Fruit fly (Drosophila melanogaster): ENCODE results near the gene natalisin.

Gene natalisin

DNA sequence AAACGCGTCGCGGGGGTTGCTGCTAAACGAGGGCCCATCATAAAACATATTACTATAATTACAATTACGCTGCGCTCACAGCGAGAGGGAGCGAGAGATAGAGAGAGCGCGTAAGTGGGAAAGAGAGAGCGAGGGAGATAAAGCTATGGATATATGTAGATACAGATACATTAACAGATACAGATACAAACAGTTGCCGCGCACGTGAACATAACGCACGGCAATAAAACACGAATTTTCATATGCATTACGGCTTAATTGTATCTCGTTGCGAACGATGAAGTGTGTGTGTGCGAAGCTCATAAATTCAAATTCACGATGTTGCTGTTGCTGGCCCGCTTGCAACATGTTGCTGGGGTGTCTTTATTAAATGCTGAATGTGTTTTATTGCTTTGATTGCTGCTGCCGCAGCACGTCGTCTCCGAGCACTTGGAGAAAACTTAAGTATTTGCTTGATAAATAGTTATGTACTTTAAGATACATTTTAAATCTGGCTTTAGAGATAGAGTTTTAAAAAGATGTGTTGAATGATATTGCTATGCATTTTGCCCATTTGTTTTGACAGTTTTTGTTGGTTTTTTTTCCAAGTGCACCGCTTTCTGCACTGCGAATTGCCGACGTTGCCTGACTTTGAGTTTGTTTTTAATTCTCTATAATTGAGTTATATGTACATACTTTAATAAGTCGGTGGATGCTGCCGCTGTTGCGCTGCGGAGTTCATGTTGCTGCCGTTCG lies 48.0 kb upstream of the natalisin start (continued):
- peak; percentile 98 for TF ChIP-seq CG32006 (GFP tag; optimal IDR thresholded peaks at IDR 0.05)
- peak; percentile 99 for TF ChIP-seq Eip78C (GFP tag)
- peak; percentile 89 for TF ChIP-seq CG11902 (GFP tag; optimal IDR thresholded peaks at IDR 0.05)
- peak; percentile 64 for TF ChIP-seq Blimp-1 (GFP tag; optimal IDR thresholded peaks at IDR 0.05)
- TF ChIP-seq Smox (GFP tag; optimal IDR thresholded peaks at IDR 0.05), result peak; percentile 94
- TF ChIP-seq CG6163 (GFP tag; IDR thresholded peaks at IDR 0.05), result peak; percentile 98
- peak; percentile 99 for TF ChIP-seq CG15336 (GFP tag; IDR thresholded peaks at IDR 0.05)
- peak; percentile 98 for TF ChIP-seq svp (GFP tag)
- TF ChIP-seq Hr38 (GFP tag; optimal IDR thresholded peaks at IDR 0.05), result peak; percentile 47
- peak; percentile 95 for TF ChIP-seq fd59A (GFP tag; optimal IDR thresholded peaks at IDR 0.05)
- TF ChIP-seq dac (GFP tag; optimal IDR thresholded peaks at IDR 0.05), result peak; percentile 94
- peak; percentile 97 for TF ChIP-seq Ets96B (tag; optimal IDR thresholded peaks at IDR 0.05)
- TF ChIP-seq Sox14 (GFP tag; optimal IDR thresholded peaks at IDR 0.05), result peak; percentile 98
- peak; percentile 95 for TF ChIP-seq CG1621 (tag; optimal IDR thresholded peaks at IDR 0.05)
- peak; percentile 98 for TF ChIP-seq OdsH (GFP tag; optimal IDR thresholded peaks at IDR 0.05)
- TF ChIP-seq CG8119 (GFP tag; IDR thresholded peaks at IDR 0.05), result peak; percentile 99
- TF ChIP-seq achi (GFP tag; optimal IDR thresholded peaks at IDR 0.05), result peak; percentile 97
- TF ChIP-seq Hr4 (GFP tag; optimal IDR thresholded peaks at IDR 0.05), result peak; percentile 99
- peak; percentile 91 for TF ChIP-seq CG3032 (tag; optimal IDR thresholded peaks at IDR 0.05)
- peak; percentile 94 for TF ChIP-seq CG6276 (GFP tag; optimal IDR thresholded peaks at IDR 0.05)
- TF ChIP-seq cyc (GFP tag; optimal IDR thresholded peaks at IDR 0.05), result peak; percentile 96
- peak; percentile 96 for TF ChIP-seq CG11762 (GFP tag; optimal IDR thresholded peaks at IDR 0.05; ENCODE audit: insufficient read depth)
- TF ChIP-seq Met (GFP tag; optimal IDR thresholded peaks at IDR 0.05), result peak; percentile 97
- peak; percentile 97 for TF ChIP-seq topi (GFP tag; optimal IDR thresholded peaks at IDR 0.05)
- TF ChIP-seq dsx (GFP tag; optimal IDR thresholded peaks at IDR 0.05; ENCODE audit: poor library complexity, severe bottlenecking), result peak; percentile 56
- TF ChIP-seq Sox102F (GFP tag; optimal IDR thresholded peaks at IDR 0.05), result peak; percentile 97
- peak; percentile 97 for TF ChIP-seq CG3919 (GFP tag; optimal IDR thresholded peaks at IDR 0.05)
- TF ChIP-seq fkh (GFP tag; optimal IDR thresholded peaks at IDR 0.05), result no peak
- TF ChIP-seq lz (GFP tag; optimal IDR thresholded peaks at IDR 0.05), result peak; percentile 96

DNA sequence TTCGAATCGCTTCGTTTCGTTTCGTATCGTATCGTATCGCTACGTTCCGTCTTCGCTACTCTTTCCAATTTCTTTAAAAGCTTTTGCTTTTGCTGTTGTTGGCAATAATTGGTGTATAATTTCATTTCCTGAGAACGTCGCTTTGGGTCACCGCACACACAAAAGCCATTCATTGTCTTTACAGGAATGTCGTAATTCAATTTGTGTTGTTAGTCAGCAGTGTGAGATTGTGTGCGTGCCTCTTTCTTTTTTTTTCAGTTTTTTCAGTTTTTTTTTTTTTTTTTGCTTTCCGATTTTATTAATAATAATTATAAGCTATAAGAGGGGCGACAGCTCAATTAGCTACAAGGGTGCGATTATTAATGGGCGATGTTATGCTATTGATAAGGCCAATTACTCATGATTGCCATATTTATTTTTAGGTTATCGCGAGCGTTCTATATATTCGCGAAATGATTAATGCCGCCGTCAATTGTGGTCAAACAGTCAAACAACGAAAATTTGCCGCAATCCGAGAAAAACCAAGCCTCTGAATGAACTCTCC lies 47.2 kb upstream of the natalisin start:
- peak; percentile 54 for TF ChIP-seq Eip93F (GFP tag; optimal IDR thresholded peaks at IDR 0.05)
- TF ChIP-seq Eip78C (GFP tag), result peak; percentile 63
- no peak for TF ChIP-seq lz (GFP tag; optimal IDR thresholded peaks at IDR 0.05)
- TF ChIP-seq vri (GFP tag; optimal IDR thresholded peaks at IDR 0.05), result peak; percentile 72
- peak; percentile 93 for TF ChIP-seq svp (GFP tag)
- no peak for TF ChIP-seq salr (GFP tag; optimal IDR thresholded peaks at IDR 0.05)
- TF ChIP-seq CG6276 (GFP tag; optimal IDR thresholded peaks at IDR 0.05), result no peak

- TF ChIP-seq lz (GFP tag; optimal IDR thresholded peaks at IDR 0.05) (no peak), Hr39 (GFP tag; optimal IDR thresholded peaks at IDR 0.05) (no peak), net (GFP tag; optimal IDR thresholded peaks at IDR 0.05) (no peak), CG6854 (GFP tag; optimal IDR thresholded peaks at IDR 0.05) (no peak), svp (GFP tag) (no peak)
These were observed 45.6 kb upstream of the natalisin start, which contains the start of gene NK7.1 for dm6 chr3R:14372815-14373191. NK7.1 (minus strand) TSS chr3R:14372951.
